Fruit fly (Drosophila melanogaster): ENCODE measurements around the gene pns.

Gene pns

dm6 chr3L:1578391-1578948 lies 41.5 kb downstream of the pns start (continued):
- TF ChIP-seq CG34376 (GFP tag; optimal IDR thresholded peaks at IDR 0.05) (no peak), eyg (GFP tag; optimal IDR thresholded peaks at IDR 0.05) (peak; percentile 29), HLH3B (GFP tag; IDR thresholded peaks at IDR 0.05) (peak; percentile 47; the same call in 1 of the 2 replicates), CG2678 (tag; optimal IDR thresholded peaks at IDR 0.05) (peak; percentile 68), NfI (GFP tag; optimal IDR thresholded peaks at IDR 0.05) (no peak), toy (GFP tag; IDR thresholded peaks at IDR 0.05) (0 out of 2 replicates have a peak, but pooled peaks have one; percentile 6), unc-4 (GFP tag; IDR thresholded peaks at IDR 0.05; ENCODE audit: partially characterized antibody) (no peak), salm (tag; optimal IDR thresholded peaks at IDR 0.05) (no peak), CG15073 (GFP tag; optimal IDR thresholded peaks at IDR 0.05) (no peak), PHDP (tag; optimal IDR thresholded peaks at IDR 0.05) (peak; percentile 50), CG6765 (GFP tag; optimal IDR thresholded peaks at IDR 0.05) (peak; percentile 1), CG5245 (GFP tag; optimal IDR thresholded peaks at IDR 0.05) (peak; percentile 39), CoRest (tag; optimal IDR thresholded peaks at IDR 0.05) (peak; percentile 7), eve (GFP tag; optimal IDR thresholded peaks at IDR 0.05) (peak in 1 of 2 experiments; percentile 61), CG4328 (GFP tag; optimal IDR thresholded peaks at IDR 0.05) (peak; percentile 2), H2.0 (GFP tag; IDR thresholded peaks at IDR 0.05) (no peak), Meics (GFP tag; optimal IDR thresholded peaks at IDR 0.05) (peak; percentile 49), CG5180 (GFP tag; optimal IDR thresholded peaks at IDR 0.05) (peak; percentile 54), CG18011 (GFP tag; optimal IDR thresholded peaks at IDR 0.05) (no peak), CG12391 (tag; optimal IDR thresholded peaks at IDR 0.05) (peak; percentile 26)

dm6 chr3L:1579169-1579853 lies 42.4 kb downstream of the pns start:
- peak; percentile 12; the same call in 1 of the 2 replicates for TF ChIP-seq slbo (GFP tag; IDR thresholded peaks at IDR 0.05)
- TF ChIP-seq Nf-YB (GFP tag; optimal IDR thresholded peaks at IDR 0.05), result peak; percentile 41
- peak; percentile 59 for TF ChIP-seq HLH3B (GFP tag; IDR thresholded peaks at IDR 0.05)
- peak; percentile 78 for TF ChIP-seq CG17359 (tag; optimal IDR thresholded peaks at IDR 0.05)
- TF ChIP-seq MTF-1 (GFP tag; optimal IDR thresholded peaks at IDR 0.05; ENCODE audit: borderline replicate concordance), result peak; percentile 90
- no peak for TF ChIP-seq schlank (tag; optimal IDR thresholded peaks at IDR 0.05)
- TF ChIP-seq CG1647 (GFP tag; optimal IDR thresholded peaks at IDR 0.05), result no peak
- no peak; the same call in 2 of the 3 replicates for TF ChIP-seq CG11093 (GFP tag; IDR thresholded peaks at IDR 0.05)
- peak; percentile 71 for TF ChIP-seq CG10979 (tag; optimal IDR thresholded peaks at IDR 0.05)
- TF ChIP-seq CG11696 (GFP tag; IDR thresholded peaks at IDR 0.05), result peak; percentile 93
- TF ChIP-seq insv (GFP tag; optimal IDR thresholded peaks at IDR 0.05), result peak in 1 of 2 experiments; percentile 47
- no peak for TF ChIP-seq cad (GFP tag; optimal IDR thresholded peaks at IDR 0.05)
- TF ChIP-seq hth (optimal IDR thresholded peaks at IDR 0.05), result no peak
- TF ChIP-seq CG4730 (GFP tag; IDR thresholded peaks at IDR 0.05), result peak; percentile 49; the same call in 1 of the 2 replicates
- TF ChIP-seq CG5953 (GFP tag; IDR thresholded peaks at IDR 0.05), result no peak; the same call in none of the 2 replicates
- peak in 1 of 3 experiments; percentile 60 for TF ChIP-seq lola (GFP tag; optimal IDR thresholded peaks at IDR 0.05)
- TF ChIP-seq unc-4 (GFP tag; IDR thresholded peaks at IDR 0.05; ENCODE audit: partially characterized antibody), result no peak
- peak; percentile 82 for TF ChIP-seq dmrt99B (tag; optimal IDR thresholded peaks at IDR 0.05)
- peak; percentile 52 for TF ChIP-seq YL-1 (GFP tag; optimal IDR thresholded peaks at IDR 0.05)
- TF ChIP-seq aop (GFP tag; IDR thresholded peaks at IDR 0.05), result no peak
- no peak for TF ChIP-seq Mad (GFP tag; optimal IDR thresholded peaks at IDR 0.05)
- TF ChIP-seq CG13287 (GFP tag; IDR thresholded peaks at IDR 0.05; ENCODE audit: partially characterized antibody), result no peak
- TF ChIP-seq BtbVII (GFP tag; optimal IDR thresholded peaks at IDR 0.05), result peak; percentile 53
- no peak for TF ChIP-seq pita (GFP tag; optimal IDR thresholded peaks at IDR 0.05)
- TF ChIP-seq CG32532 (GFP tag; IDR thresholded peaks at IDR 0.05), result no peak
- peak; percentile 58 for TF ChIP-seq CG2116 (GFP tag; optimal IDR thresholded peaks at IDR 0.05)
- TF ChIP-seq Tbp (GFP tag; optimal IDR thresholded peaks at IDR 0.05), result no peak
- TF ChIP-seq mam (GFP tag; optimal IDR thresholded peaks at IDR 0.05), result peak; percentile 35
- TF ChIP-seq sim (GFP tag; IDR thresholded peaks at IDR 0.05), result no peak
- peak; percentile 62 for TF ChIP-seq CG31365 (tag; optimal IDR thresholded peaks at IDR 0.05)

Measured in whole organism, embryonic.